Worm (Caenorhabditis elegans): Measurements from ENCODE around the gene F14B8.5.
A peak's percentile ranks its signal among the peaks of the same experiment; 100 is the strongest.

DNA sequence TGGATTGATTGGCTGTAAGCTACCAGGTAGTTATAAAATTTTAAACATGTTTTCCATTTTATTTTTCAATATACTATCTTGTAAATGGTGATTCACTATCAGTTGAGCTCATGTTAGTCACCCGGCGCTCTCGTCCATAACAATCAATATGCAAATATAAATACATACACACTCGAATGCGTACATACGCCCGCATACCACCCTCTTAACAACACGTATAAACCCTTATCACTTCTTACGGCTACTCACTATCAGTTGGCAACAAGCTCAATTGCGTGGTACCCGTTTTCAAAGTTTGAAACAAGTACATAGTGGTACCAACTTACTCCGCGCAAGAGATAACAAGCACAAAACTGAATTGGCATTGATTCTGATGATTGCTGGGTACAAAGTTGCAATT lies 1.6 kb downstream of the F14B8.5 start:
- TF ChIP-seq nhr-237 (tag; optimal IDR thresholded peaks at IDR 0.05) (no peak), ztf-11 (tag; optimal IDR thresholded peaks at IDR 0.05) (no peak), elt-2 (tag; optimal IDR thresholded peaks at IDR 0.05) (peak; percentile 69), ama-1 (optimal IDR thresholded peaks at IDR 0.05) (no peak), unc-62 (GFP tag; optimal IDR thresholded peaks at IDR 0.05) (no peak), sea-2 (GFP tag; optimal IDR thresholded peaks at IDR 0.05) (no peak), nhr-43 (tag; optimal IDR thresholded peaks at IDR 0.05; ENCODE audit: poor library complexity, severe bottlenecking) (no peak), fos-1 (tag; optimal IDR thresholded peaks at IDR 0.05) (no peak), skn-1 (tag; optimal IDR thresholded peaks at IDR 0.05) (no peak), nhr-76 (tag; optimal IDR thresholded peaks at IDR 0.05) (no peak), zag-1 (tag; optimal IDR thresholded peaks at IDR 0.05) (no peak), lin-15B (tag; optimal IDR thresholded peaks at IDR 0.05) (no peak), ceh-82 (tag; optimal IDR thresholded peaks at IDR 0.05) (no peak), snpc-4 (tag; optimal IDR thresholded peaks at IDR 0.05) (no peak)
